Fruit fly (Drosophila melanogaster): Measurements from ENCODE around the gene CG10979.
A peak's percentile ranks its signal among the peaks of the same experiment; 100 is the strongest.

CG10979 gene

dm6 chr3R:5758624-5759209 lies 35.8 kb upstream of the CG10979 start, which contains the start of gene Sec8 (continued):
- TF ChIP-seq Ada2b (GFP tag; IDR thresholded peaks at IDR 0.05) (no peak), phol (tag; optimal IDR thresholded peaks at IDR 0.05) (peak; percentile 53), CG8290 (GFP tag; optimal IDR thresholded peaks at IDR 0.05) (peak; percentile 36), CG8290 (tag; optimal IDR thresholded peaks at IDR 0.05) (no peak), CG15011 (GFP tag; optimal IDR thresholded peaks at IDR 0.05) (no peak), CoRest (tag; optimal IDR thresholded peaks at IDR 0.05) (peak; percentile 60), CG12219 (GFP tag; optimal IDR thresholded peaks at IDR 0.05) (no peak), Mrtf (GFP tag; IDR thresholded peaks at IDR 0.05) (0 out of 3 replicates have a peak, but pooled peaks have one; percentile 6), Neu2 (GFP tag; optimal IDR thresholded peaks at IDR 0.05; ENCODE audit: borderline replicate concordance) (no peak), jing (GFP tag; optimal IDR thresholded peaks at IDR 0.05) (no peak), Opbp (GFP tag; IDR thresholded peaks at IDR 0.05; ENCODE audit: partially characterized antibody) (peak; percentile 90), da (GFP tag; optimal IDR thresholded peaks at IDR 0.05) (no peak), oc (tag; optimal IDR thresholded peaks at IDR 0.05) (no peak), seq (GFP tag; IDR thresholded peaks at IDR 0.05) (no peak), HLH54F (GFP tag; optimal IDR thresholded peaks at IDR 0.05) (peak; percentile 42), CG1233 (GFP tag; optimal IDR thresholded peaks at IDR 0.05) (peak; percentile 4), CG10366 (GFP tag; IDR thresholded peaks at IDR 0.05) (peak; percentile 25; the same call in 1 of the 2 replicates), HLHmδ (GFP tag; optimal IDR thresholded peaks at IDR 0.05) (no peak), CG3995 (GFP tag; optimal IDR thresholded peaks at IDR 0.05) (peak; percentile 93), CG13894 (tag; optimal IDR thresholded peaks at IDR 0.05) (no peak), CG13775 (GFP tag; optimal IDR thresholded peaks at IDR 0.05) (peak; percentile 18), psq (GFP tag; optimal IDR thresholded peaks at IDR 0.05) (no peak), CG9932 (GFP tag; IDR thresholded peaks at IDR 0.05) (peak; percentile 74), pho (GFP tag; optimal IDR thresholded peaks at IDR 0.05) (peak; percentile 52), CG18619 (GFP tag; optimal IDR thresholded peaks at IDR 0.05) (no peak), vvl (GFP tag; IDR thresholded peaks at IDR 0.05) (peak; percentile 51), cwo (GFP tag; optimal IDR thresholded peaks at IDR 0.05) (no peak), CHES-1-like (GFP tag; optimal IDR thresholded peaks at IDR 0.05) (peak; percentile 78), CG2116 (GFP tag; optimal IDR thresholded peaks at IDR 0.05) (peak; percentile 52), Sry-δ (GFP tag; optimal IDR thresholded peaks at IDR 0.05) (peak; percentile 99), dmrt11E (tag; optimal IDR thresholded peaks at IDR 0.05) (peak; percentile 3), hkb (optimal IDR thresholded peaks at IDR 0.05) (no peak), hkb (GFP tag; IDR thresholded peaks at IDR 0.05) (no peak), CG33557 (GFP tag; optimal IDR thresholded peaks at IDR 0.05) (no peak), Blimp-1 (GFP tag; optimal IDR thresholded peaks at IDR 0.05) (no peak), gsb-n (tag; optimal IDR thresholded peaks at IDR 0.05) (no peak), CG4730 (GFP tag; IDR thresholded peaks at IDR 0.05) (no peak), ac (GFP tag; optimal IDR thresholded peaks at IDR 0.05) (no peak), dan (GFP tag; IDR thresholded peaks at IDR 0.05) (no peak), unc-4 (GFP tag; IDR thresholded peaks at IDR 0.05; ENCODE audit: partially characterized antibody) (peak; percentile 83), ind (GFP tag; optimal IDR thresholded peaks at IDR 0.05) (peak; percentile 21), CG32532 (GFP tag; IDR thresholded peaks at IDR 0.05) (peak; percentile 61), Nf-YB (GFP tag; optimal IDR thresholded peaks at IDR 0.05) (no peak), CG2129 (GFP tag; IDR thresholded peaks at IDR 0.05; ENCODE audit: partially characterized antibody) (peak; percentile 78), CG17328 (GFP tag; IDR thresholded peaks at IDR 0.05) (no peak), pb (GFP tag; optimal IDR thresholded peaks at IDR 0.05) (no peak), p53 (GFP tag; optimal IDR thresholded peaks at IDR 0.05) (no peak), mld (GFP tag; IDR thresholded peaks at IDR 0.05; ENCODE audit: partially characterized antibody) (peak; percentile 77), br (optimal IDR thresholded peaks at IDR 0.05) (no peak), CG10959 (GFP tag; IDR thresholded peaks at IDR 0.05) (no peak), al (GFP tag; IDR thresholded peaks at IDR 0.05) (peak; percentile 23; the same call in 1 of the 2 replicates)
